Worm (Caenorhabditis elegans): Measurements from ENCODE around the gene wdr-60.

DNA sequence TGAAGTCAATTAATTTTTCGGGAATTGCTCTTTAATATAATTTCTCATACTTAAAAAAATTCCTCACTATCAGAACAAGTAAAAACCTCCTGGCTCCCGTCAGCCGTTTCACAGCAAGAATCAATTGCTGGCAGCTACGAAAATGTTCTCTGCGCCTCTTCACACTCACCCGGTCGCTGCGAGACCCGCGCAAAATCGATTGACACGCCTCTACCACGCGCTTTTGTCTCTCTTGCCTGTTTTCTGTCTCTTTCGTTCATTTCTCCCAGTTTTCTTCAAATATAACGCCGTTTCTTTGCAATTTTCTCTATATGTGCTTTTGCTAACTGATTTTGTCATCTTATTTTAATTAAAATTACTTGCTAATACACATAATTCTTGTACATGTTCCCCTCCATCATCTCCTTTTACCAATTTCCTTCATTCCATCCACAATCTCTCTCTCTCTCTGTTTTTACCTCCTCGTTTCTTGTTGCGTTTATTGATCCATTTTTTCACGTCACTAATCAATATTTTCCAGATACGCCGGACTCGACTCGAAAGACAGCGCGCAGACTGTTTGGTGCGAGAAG lies 37.5 kb downstream of the wdr-60 start, which contains the start of gene pcf-11:
- TF ChIP-seq eyg-1 (tag; optimal IDR thresholded peaks at IDR 0.05) (no peak), hlh-6 (tag; optimal IDR thresholded peaks at IDR 0.05) (no peak), pag-3 (tag; optimal IDR thresholded peaks at IDR 0.05; ENCODE audit: borderline replicate concordance) (no peak), madf-2 (tag; optimal IDR thresholded peaks at IDR 0.05) (no peak), pha-4 (tag; optimal IDR thresholded peaks at IDR 0.05) (no peak), pax-1 (tag; optimal IDR thresholded peaks at IDR 0.05) (no peak), nfya-1 (tag; optimal IDR thresholded peaks at IDR 0.05) (peak; percentile 68), fkh-6 (tag; optimal IDR thresholded peaks at IDR 0.05) (no peak), pha-2 (tag; optimal IDR thresholded peaks at IDR 0.05) (no peak), pqm-1 (tag; optimal IDR thresholded peaks at IDR 0.05) (no peak)
